Fruit fly (Drosophila melanogaster) whole organism, pupa: ENCODE measurements around the gene Gs2.

Experiments used
- CG10348 ChIP-seq: fragments of 200-800 bp; sonication (Bioruptor generic); IDR thresholded peaks from 2 replicates; pipeline ENCODE4 v1.3.6; 2022; ENCODE audit warnings: missing biosample characterization, missing genetic modification characterization
- CG12605 ChIP-seq: fragments of 200-800 bp; sonication (Bioruptor generic); IDR thresholded peaks from 2 replicates; pipeline ENCODE4 v1.3.6; 2022; ENCODE audit warnings: missing biosample characterization, missing genetic modification characterization
- CG13204 ChIP-seq: fragments of 200-800 bp; sonication (Bioruptor generic); optimal IDR thresholded peaks from 2 replicates; lab custom pipeline; 2018; ENCODE audit warnings: missing biosample characterization, mild to moderate bottlenecking, missing genetic modification characterization, moderate library complexity
- CG14655 ChIP-seq: fragments of 200-800 bp; sonication (Bioruptor generic); optimal IDR thresholded peaks from 3 replicates; lab custom pipeline; 2017; ENCODE audit warnings: mild to moderate bottlenecking, missing biosample characterization, missing genetic modification reagents, missing genetic modification characterization
- CG15710 ChIP-seq: fragments of 200-800 bp; sonication (Bioruptor generic); optimal IDR thresholded peaks from 2 replicates; lab custom pipeline; 2018; ENCODE audit warnings: missing biosample characterization, mild to moderate bottlenecking, missing genetic modification characterization, moderate library complexity
- CG17806 ChIP-seq: fragments of 200-800 bp; sonication (Bioruptor generic); optimal IDR thresholded peaks from 2 replicates; lab custom pipeline; 2018; ENCODE audit warnings: missing biosample characterization, mild to moderate bottlenecking, missing genetic modification characterization, moderate library complexity
- CG32121 ChIP-seq: fragments of 200-800 bp; sonication (Bioruptor generic); IDR thresholded peaks from 2 replicates; pipeline ENCODE4 v1.3.6; 2022; ENCODE audit warnings: missing biosample characterization, missing genetic modification characterization
- CG34367 ChIP-seq: fragments of 200-800 bp; sonication (Bioruptor generic); optimal IDR thresholded peaks from 2 replicates; lab custom pipeline; 2018; ENCODE audit warnings: missing biosample characterization, mild to moderate bottlenecking, missing genetic modification characterization
- CG4496 ChIP-seq: fragments of 200-800 bp; sonication (Bioruptor generic); IDR thresholded peaks from 3 replicates; pipeline ENCODE4 v1.3.6; 2022; ENCODE audit warnings: missing biosample characterization, missing genetic modification characterization
- CG8159 ChIP-seq: fragments of 200-800 bp; sonication (Bioruptor generic); optimal IDR thresholded peaks from 3 replicates; lab custom pipeline; 2018; ENCODE audit warnings: missing biosample characterization, mild to moderate bottlenecking, missing genetic modification characterization, moderate library complexity
- CG8301 ChIP-seq: fragments of 200-800 bp; sonication (Bioruptor generic); optimal IDR thresholded peaks from 2 replicates; lab custom pipeline; 2018; ENCODE audit warnings: missing biosample characterization, mild to moderate bottlenecking, missing genetic modification characterization
- CG9948 ChIP-seq: fragments of 200-800 bp; sonication (Bioruptor generic); optimal IDR thresholded peaks from 2 replicates; lab custom pipeline; 2018; ENCODE audit warnings: missing biosample characterization, mild to moderate bottlenecking, missing genetic modification characterization, moderate library complexity
- D1 ChIP-seq: fragments of 200-800 bp; sonication (Bioruptor generic); optimal IDR thresholded peaks from 2 replicates; lab custom pipeline; 2018; ENCODE audit warnings: missing biosample characterization, mild to moderate bottlenecking, missing genetic modification characterization, moderate library complexity
- EcR ChIP-seq: fragments of 200-800 bp; sonication (Bioruptor generic); optimal IDR thresholded peaks from 3 replicates; lab custom pipeline; 2019; ENCODE audit warnings: missing biosample characterization, missing genetic modification characterization, mild to moderate bottlenecking, moderate library complexity, missing genetic modification reagents
- Ets98B ChIP-seq: fragments of 200-800 bp; sonication (Bioruptor generic); IDR thresholded peaks from 2 replicates; pipeline ENCODE4 v1.3.6; 2022; ENCODE audit warnings: missing biosample characterization, missing genetic modification characterization
- Pif1A ChIP-seq: fragments of 200-800 bp; sonication (Bioruptor generic); optimal IDR thresholded peaks from 3 replicates; lab custom pipeline; 2016; ENCODE audit warnings: missing biosample characterization, missing genetic modification characterization
- Pif1B ChIP-seq: fragments of 200-800 bp; sonication (Bioruptor generic); optimal IDR thresholded peaks from 3 replicates; lab custom pipeline; 2016; ENCODE audit warnings: missing biosample characterization, missing genetic modification characterization
- Snoo ChIP-seq: fragments of 200-800 bp; sonication (Bioruptor generic); optimal IDR thresholded peaks from 3 replicates; lab custom pipeline; 2017; ENCODE audit warnings: missing biosample characterization, mild to moderate bottlenecking, missing genetic modification characterization, inconsistent platforms
- fd96Ca ChIP-seq: fragments of 200-800 bp; sonication (Bioruptor generic); IDR thresholded peaks from 3 replicates; pipeline ENCODE4 v1.3.6; 2022; ENCODE audit warnings: missing biosample characterization, missing genetic modification characterization
- gl ChIP-seq: fragments of 200-800 bp; sonication (Bioruptor generic); optimal IDR thresholded peaks from 2 replicates; lab custom pipeline; 2018; ENCODE audit warnings: missing biosample characterization, mild to moderate bottlenecking, missing genetic modification characterization
- rn ChIP-seq: fragments of 200-800 bp; sonication (Bioruptor generic); IDR thresholded peaks from 2 replicates; pipeline ENCODE4 v1.3.6; 2022; ENCODE audit warnings: missing biosample characterization, missing genetic modification characterization

Gene Gs2

dm6 chrX:11425956-11426598 is 3.4 kb downstream of the Gs2 start:
- TF ChIP-seq CG8159 (tag; lab: Kevin White, UChicago): no peak
- no peak for TF ChIP-seq Snoo
- 0 out of 3 replicates have a peak, but pooled peaks have one; percentile 14 for TF ChIP-seq CG4496 (GFP tag; lab: Robert Waterston, UW)
- no peak for TF ChIP-seq Ets98B (GFP tag; lab: Robert Waterston, UW)
- TF ChIP-seq CG9948: no peak
- no peak for TF ChIP-seq CG34367 (tag; lab: Kevin White, UChicago)
- TF ChIP-seq, all 21 proteins: peak for 1

DNA sequence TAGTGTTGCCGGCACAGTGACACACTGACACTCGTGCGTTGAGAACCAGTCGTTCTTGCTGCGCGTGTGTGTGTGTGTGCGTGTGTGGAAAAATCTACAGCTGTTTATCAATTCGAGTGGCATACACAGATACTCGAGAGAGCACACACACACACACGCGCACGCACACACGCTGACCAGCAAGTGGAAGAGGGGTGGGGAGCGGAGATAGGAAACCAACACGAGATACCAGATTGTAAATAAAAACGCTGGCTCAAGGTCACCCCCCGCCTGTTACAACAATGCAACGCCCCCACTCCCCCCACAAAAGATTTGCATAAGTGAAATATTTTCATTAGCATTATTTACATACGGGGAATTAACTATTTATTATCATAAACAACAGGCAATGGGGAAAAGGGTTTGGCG is 4.7 kb downstream of the Gs2 start:
- no peak for TF ChIP-seq gl (tag; lab: Kevin White, UChicago)
- no peak for TF ChIP-seq CG13204 (GFP tag; lab: Kevin White, UChicago)
- TF ChIP-seq EcR (GFP tag; lab: Kevin White, UChicago): peak; percentile 62
- TF ChIP-seq CG34367 (tag; lab: Kevin White, UChicago): no peak
- no peak for TF ChIP-seq fd96Ca (GFP tag; lab: Robert Waterston, UW)
- peak; percentile 56; the same call in 1 of the 3 replicates for TF ChIP-seq CG4496 (GFP tag; lab: Robert Waterston, UW)
- no peak for TF ChIP-seq Ets98B (GFP tag; lab: Robert Waterston, UW)
- no peak for TF ChIP-seq CG15710

dm6 chrX:11430940-11431339 is 8.3 kb downstream of the Gs2 start:
- TF ChIP-seq EcR (GFP tag; lab: Kevin White, UChicago) (peak; percentile 48), Pif1B (GFP tag; lab: Kevin White, UChicago) (no peak), Snoo (no peak), CG10348 (GFP tag; lab: Robert Waterston, UW) (no peak)

dm6 chrX:11433930-11434329 is 11.3 kb downstream of the Gs2 start:
- TF ChIP-seq EcR (GFP tag; lab: Kevin White, UChicago) (peak; percentile 95), CG17806 (no peak)

DNA sequence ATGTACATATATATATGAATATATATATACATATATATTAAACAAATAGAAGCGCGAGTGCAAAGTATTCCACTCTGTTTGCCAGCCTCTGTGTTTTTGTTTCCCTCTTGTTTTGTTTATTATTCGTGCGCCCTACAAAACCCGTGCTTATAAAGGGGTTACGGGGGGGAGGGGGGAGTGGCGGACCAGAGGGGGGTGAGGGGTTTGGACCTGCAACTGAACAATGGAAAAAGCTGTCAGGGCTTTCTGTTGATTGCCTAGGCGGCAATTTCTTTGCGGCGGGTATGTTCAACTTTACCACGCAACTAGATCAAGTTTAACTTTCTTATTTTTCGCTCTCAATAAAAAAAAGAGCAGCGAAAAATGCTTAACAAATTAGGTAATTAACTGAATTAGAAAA is 16.6 kb downstream of the Gs2 start:
- TF ChIP-seq rn (GFP tag; lab: Robert Waterston, UW) (no peak), EcR (GFP tag; lab: Kevin White, UChicago) (peak; percentile 36)

- no peak for TF ChIP-seq CG14655
- TF ChIP-seq CG15710: no peak
- TF ChIP-seq gl (tag; lab: Kevin White, UChicago): no peak
- TF ChIP-seq CG8301 (tag; lab: Kevin White, UChicago): no peak
These were observed 18.3 kb downstream of the Gs2 start for dm6 chrX:11440944-11441343.

DNA sequence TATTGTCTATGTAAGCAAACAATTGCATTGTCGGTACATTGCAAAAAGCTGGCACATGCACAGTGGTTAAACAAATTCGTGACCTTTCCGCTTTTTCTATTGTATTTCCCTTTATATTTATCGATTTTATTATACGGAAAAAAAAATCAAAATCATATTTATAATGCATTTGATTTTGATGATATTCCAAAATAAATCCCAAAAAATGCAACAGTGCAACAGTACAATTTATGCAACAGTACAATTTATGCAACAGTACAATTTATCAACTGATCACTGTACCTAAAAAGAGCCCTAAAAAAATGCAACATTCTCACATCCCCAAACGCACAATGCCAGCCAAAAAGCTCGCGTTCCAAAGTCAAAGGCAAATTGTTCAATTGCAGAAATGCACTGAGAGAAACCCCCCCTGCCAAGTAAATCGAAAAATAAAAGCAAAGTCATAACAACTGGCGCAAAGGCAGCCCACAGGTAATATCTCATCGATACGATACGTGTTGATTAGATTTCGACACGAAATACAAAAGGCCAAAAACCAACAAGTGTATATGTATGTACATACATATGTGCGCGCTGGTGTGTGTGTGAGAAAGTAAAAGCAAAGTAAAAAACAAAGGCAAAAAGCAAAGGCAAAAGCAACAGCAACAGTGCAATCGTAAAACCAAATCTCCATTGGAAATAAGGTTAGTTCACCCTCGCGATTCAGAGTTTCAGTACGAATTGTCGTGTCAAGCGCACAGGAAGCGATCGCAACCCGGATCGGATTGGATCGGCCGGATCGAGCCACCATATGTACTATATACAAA is 19.4 kb downstream of the Gs2 start, which contains the start of gene Sk1:
Sk1 (plus strand) TSS at position 711 of the 806 bp plus-strand sequence.
- TF ChIP-seq CG14655: no peak
- no peak; the same call in 1 of the 2 replicates for TF ChIP-seq CG32121 (GFP tag; lab: Robert Waterston, UW)
- TF ChIP-seq Snoo: peak; percentile 19
- TF ChIP-seq CG34367 (tag; lab: Kevin White, UChicago): no peak
- TF ChIP-seq CG8159 (tag; lab: Kevin White, UChicago): no peak
- TF ChIP-seq CG4496 (GFP tag; lab: Robert Waterston, UW): 0 out of 3 replicates have a peak, but pooled peaks have one; percentile 12
- TF ChIP-seq Pif1B (GFP tag; lab: Kevin White, UChicago): no peak
- no peak for TF ChIP-seq Pif1A (GFP tag; lab: Kevin White, UChicago)
- TF ChIP-seq CG15710: no peak

DNA sequence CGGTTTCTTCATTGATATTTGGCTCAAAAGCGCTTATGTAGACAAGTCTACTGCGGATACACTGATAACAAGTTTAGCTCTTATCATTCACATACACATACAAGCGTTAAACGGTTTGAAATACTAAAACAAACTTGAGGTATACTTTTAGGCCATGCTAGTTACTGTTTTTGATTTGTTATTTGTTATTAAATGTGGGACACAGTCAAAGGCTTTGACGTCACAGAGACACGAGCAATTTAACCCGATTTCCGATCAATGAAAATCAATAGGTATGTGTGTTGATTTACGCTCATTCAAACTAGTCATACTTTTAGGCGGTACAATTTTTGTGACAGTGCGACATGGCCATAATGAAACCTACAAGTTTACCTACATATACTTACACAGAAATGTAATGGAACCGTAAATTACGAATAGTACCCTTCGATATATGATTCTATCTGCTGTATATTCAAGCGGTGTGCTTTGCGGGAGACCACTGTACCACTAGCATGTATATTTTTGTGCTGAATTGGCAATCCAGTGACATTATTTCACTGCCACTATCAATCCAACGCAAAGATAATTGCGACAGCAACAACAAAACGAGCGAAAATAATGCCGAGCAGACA is 24.3 kb downstream of the Gs2 start:
- TF ChIP-seq fd96Ca (GFP tag; lab: Robert Waterston, UW) (peak; percentile 94), Snoo (peak; percentile 76), CG17806 (peak; percentile 62), EcR (GFP tag; lab: Kevin White, UChicago) (no peak), CG8301 (tag; lab: Kevin White, UChicago) (peak; percentile 68), CG13204 (GFP tag; lab: Kevin White, UChicago) (no peak), CG4496 (GFP tag; lab: Robert Waterston, UW) (peak; percentile 95), D1 (tag; lab: Kevin White, UChicago) (no peak), Pif1B (GFP tag; lab: Kevin White, UChicago) (peak; percentile 76), CG14655 (peak; percentile 76), Pif1A (GFP tag; lab: Kevin White, UChicago) (peak; percentile 75), CG9948 (peak; percentile 66), CG32121 (GFP tag; lab: Robert Waterston, UW) (peak; percentile 89), CG10348 (GFP tag; lab: Robert Waterston, UW) (peak; percentile 70; the same call in 1 of the 2 replicates), gl (tag; lab: Kevin White, UChicago) (peak; percentile 50), CG12605 (GFP tag; lab: Robert Waterston, UW) (peak; percentile 87), CG8159 (tag; lab: Kevin White, UChicago) (peak; percentile 68), rn (GFP tag; lab: Robert Waterston, UW) (0 out of 2 replicates have a peak, but pooled peaks have one; percentile 45), Ets98B (GFP tag; lab: Robert Waterston, UW) (peak; percentile 87), CG34367 (tag; lab: Kevin White, UChicago) (peak; percentile 72), CG15710 (peak; percentile 69)
